ENCODE assay signal across 3 fruit fly cellular contexts in the genomic region with DNA sequence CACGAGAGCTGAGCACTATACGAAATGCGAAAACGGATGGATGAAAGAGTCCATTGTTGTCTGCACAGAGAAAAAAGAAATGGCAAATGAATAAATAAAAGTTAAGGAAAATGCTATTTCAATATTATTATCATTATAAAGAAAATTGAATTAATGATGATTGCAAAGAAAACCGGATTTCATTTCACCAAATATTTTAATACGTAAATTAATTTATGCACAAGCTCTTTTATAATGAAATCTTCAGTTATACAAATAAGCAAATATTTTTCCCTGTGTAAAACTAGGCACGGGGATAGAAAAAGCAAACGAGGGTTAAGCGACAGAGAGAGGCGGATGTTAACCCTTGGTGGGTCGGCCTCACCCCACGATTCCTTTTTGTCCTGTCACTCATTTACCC.
TF ChIP-seq lines count a peak whose summit lies in the region.

No protein-coding gene starts in this region.

- no peak for TF ChIP-seq CTCF in whole organism, embryonic (GFP tag; optimal IDR thresholded peaks at IDR 0.05; lab: Kevin White, UChicago)

TF ChIP-seq in whole organism, embryonic, 481 proteins besides CTCF, POLR2A, EP300 and RAD21 (continues in another document):
- TF ChIP-seq B-H2 (GFP tag; optimal IDR thresholded peaks at IDR 0.05; lab: Kevin White, UChicago) (no peak), C15 (GFP tag; IDR thresholded peaks at IDR 0.05; lab: Robert Waterston, UW) (no peak), zen (tag; optimal IDR thresholded peaks at IDR 0.05; lab: Kevin White, UChicago) (peak; percentile 90), Spps (tag; optimal IDR thresholded peaks at IDR 0.05; lab: Kevin White, UChicago) (peak; percentile 53), CG4617 (GFP tag; optimal IDR thresholded peaks at IDR 0.05; lab: Kevin White, UChicago; ENCODE audit: borderline replicate concordance) (no peak), Ets65A (GFP tag; lab: Kevin White, UChicago) (peak; percentile 61), Bdp1 (GFP tag; optimal IDR thresholded peaks at IDR 0.05; lab: Kevin White, UChicago) (no peak), org-1 (GFP tag; optimal IDR thresholded peaks at IDR 0.05; lab: Kevin White, UChicago) (peak; percentile 22), CG1233 (GFP tag; optimal IDR thresholded peaks at IDR 0.05; lab: Kevin White, UChicago) (peak; percentile 48), CG12299 (tag; optimal IDR thresholded peaks at IDR 0.05; lab: Kevin White, UChicago) (peak; percentile 58), CG10959 (GFP tag; IDR thresholded peaks at IDR 0.05; lab: Robert Waterston, UW) (0 out of 2 replicates have a peak, but pooled peaks have one; percentile 52), Oli (tag; optimal IDR thresholded peaks at IDR 0.05; lab: Kevin White, UChicago) (peak; percentile 56), CG14965 (GFP tag; optimal IDR thresholded peaks at IDR 0.05; lab: Kevin White, UChicago; ENCODE audit: borderline replicate concordance) (no peak), CG18599 (GFP tag; optimal IDR thresholded peaks at IDR 0.05; lab: Kevin White, UChicago) (peak; percentile 74), dmrt99B (tag; optimal IDR thresholded peaks at IDR 0.05; lab: Kevin White, UChicago) (peak; percentile 69), CG18262 (tag; optimal IDR thresholded peaks at IDR 0.05; lab: Kevin White, UChicago) (peak; percentile 86), ssp (GFP tag; IDR thresholded peaks at IDR 0.05; lab: Robert Waterston, UW) (0 out of 2 replicates have a peak, but pooled peaks have one; percentile 23), CG14014 (GFP tag; IDR thresholded peaks at IDR 0.05; lab: Robert Waterston, UW) (0 out of 2 replicates have a peak, but pooled peaks have one; percentile 20), lola (GFP tag; optimal IDR thresholded peaks at IDR 0.05; lab: Kevin White, UChicago) (peak in 1 of 3 experiments; percentile 85), CG14667 (GFP tag; IDR thresholded peaks at IDR 0.05; lab: Robert Waterston, UW) (peak; percentile 26; the same call in 1 of the 2 replicates), row (GFP tag; IDR thresholded peaks at IDR 0.05; lab: Robert Waterston, UW) (peak; percentile 79), PHDP (tag; optimal IDR thresholded peaks at IDR 0.05; lab: Kevin White, UChicago) (peak; percentile 53), sqz (GFP tag; optimal IDR thresholded peaks at IDR 0.05; lab: Kevin White, UChicago) (peak; percentile 55), ttk (GFP tag; IDR thresholded peaks at IDR 0.05; lab: Robert Waterston, UW) (0 out of 2 replicates have a peak, but pooled peaks have one; percentile 17), gt (GFP tag; IDR thresholded peaks at IDR 0.05; lab: Robert Waterston, UW) (no peak), CG6254 (GFP tag; optimal IDR thresholded peaks at IDR 0.05; lab: Kevin White, UChicago) (peak; percentile 31)

TF ChIP-seq in whole organism, prepupa, 60 proteins besides CTCF, POLR2A, EP300 and RAD21:
- no peak for TF ChIP-seq CG16779 (tag; optimal IDR thresholded peaks at IDR 0.05; lab: Kevin White, UChicago)
- no peak for TF ChIP-seq CG6808 (GFP tag; optimal IDR thresholded peaks at IDR 0.05; lab: Kevin White, UChicago)
- no peak for TF ChIP-seq OdsH (GFP tag; optimal IDR thresholded peaks at IDR 0.05; lab: Kevin White, UChicago)
- TF ChIP-seq CG15336 (GFP tag; IDR thresholded peaks at IDR 0.05; lab: Robert Waterston, UW): no peak
- TF ChIP-seq salr (GFP tag; optimal IDR thresholded peaks at IDR 0.05; lab: Kevin White, UChicago): no peak
- no peak for TF ChIP-seq CG32006 (GFP tag; optimal IDR thresholded peaks at IDR 0.05; lab: Kevin White, UChicago)
- TF ChIP-seq dsx (GFP tag; optimal IDR thresholded peaks at IDR 0.05; lab: Kevin White, UChicago; ENCODE audit: poor library complexity, severe bottlenecking): no peak
- no peak for TF ChIP-seq CG3919 (GFP tag; optimal IDR thresholded peaks at IDR 0.05; lab: Kevin White, UChicago)
- no peak for TF ChIP-seq Ets21C (GFP tag; optimal IDR thresholded peaks at IDR 0.05; lab: Kevin White, UChicago)
- TF ChIP-seq fd85E (GFP tag; optimal IDR thresholded peaks at IDR 0.05; lab: Kevin White, UChicago): no peak
- peak; percentile 75 for TF ChIP-seq Eip78C (GFP tag; lab: Kevin White, UChicago)
- no peak for TF ChIP-seq Sox102F (GFP tag; optimal IDR thresholded peaks at IDR 0.05; lab: Kevin White, UChicago)
- TF ChIP-seq net (GFP tag; optimal IDR thresholded peaks at IDR 0.05; lab: Kevin White, UChicago): no peak
- TF ChIP-seq CG6276 (GFP tag; optimal IDR thresholded peaks at IDR 0.05; lab: Kevin White, UChicago): no peak
- TF ChIP-seq achi (GFP tag; optimal IDR thresholded peaks at IDR 0.05; lab: Kevin White, UChicago): peak; percentile 26
- TF ChIP-seq CG10631 (GFP tag; optimal IDR thresholded peaks at IDR 0.05; lab: Kevin White, UChicago): peak; percentile 27
- no peak for TF ChIP-seq esn (GFP tag; optimal IDR thresholded peaks at IDR 0.05; lab: Kevin White, UChicago)
- no peak for TF ChIP-seq lz (GFP tag; optimal IDR thresholded peaks at IDR 0.05; lab: Kevin White, UChicago)
- TF ChIP-seq Ets96B (tag; optimal IDR thresholded peaks at IDR 0.05; lab: Kevin White, UChicago): peak; percentile 7

TF ChIP-seq in whole organism, pupa, 21 proteins besides CTCF, POLR2A, EP300 and RAD21:
- peak; percentile 36 for TF ChIP-seq CG8159 (tag; optimal IDR thresholded peaks at IDR 0.05; lab: Kevin White, UChicago)
- no peak for TF ChIP-seq CG32121 (GFP tag; IDR thresholded peaks at IDR 0.05; lab: Robert Waterston, UW)
TF ChIP-seq in whole organism, pupa: peak in this region for 1.

Comparison
In these comparisons a context has a peak if more than half of its experiments do, and no peak if none do; other contexts are left out.
1. Of the 7 proteins assayed by ChIP-seq in both whole organism, embryonic and whole organism, prepupa: peak only in whole organism, embryonic: Blimp-1, CG6854 and Sox102F; only in whole organism, prepupa: none; in both: none; in neither: 4.